Worm (Caenorhabditis elegans) whole organism, L4/young adult: ENCODE results near the gene T28A11.4.

ENCODE experiments used
- W03F9.2 ChIP-seq: fragments of 150-350 bp; optimal IDR thresholded peaks from 2 replicates; lab custom pipeline; 2014; ENCODE audit warnings: missing biosample characterization, missing genetic modification characterization
- dao-5 ChIP-seq: sonication (generic microtip); optimal IDR thresholded peaks from 2 replicates; lab custom pipeline; 2016; ENCODE audit warnings: missing genotype, missing genetic modification characterization, moderate library complexity, missing compliant biosample characterization
- him-1 ChIP-seq: sonication (generic microtip); optimal IDR thresholded peaks from 2 replicates; lab custom pipeline; 2016; ENCODE audit warnings: missing genotype, missing genetic modification reagents, missing genetic modification characterization, missing compliant biosample characterization

DNA sequence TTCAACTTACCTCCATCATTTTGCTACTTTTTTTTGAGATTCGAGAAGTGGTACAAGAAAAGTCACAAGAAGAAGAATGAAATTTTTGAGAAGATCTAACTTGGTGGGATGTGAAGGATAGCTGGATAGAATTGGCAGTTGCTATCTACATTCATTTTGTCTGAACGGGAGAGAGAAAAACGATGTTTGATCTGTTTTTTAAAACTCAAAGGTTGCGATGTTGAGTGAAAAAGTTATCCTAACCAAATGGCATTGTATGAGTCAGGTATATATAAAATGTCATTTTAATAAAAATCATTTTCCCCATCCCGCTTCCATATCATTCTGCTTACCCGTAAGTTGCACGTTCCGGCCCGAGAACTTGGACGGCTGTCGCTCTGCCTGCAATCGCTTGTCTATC lies 15.4 kb downstream of the T28A11.4 start, which contains the start of gene F35F10.6:
- TF ChIP-seq him-1 (tag; lab: Kevin White, UChicago): no peak
- TF ChIP-seq dao-5 (tag; lab: Kevin White, UChicago): no peak
- no peak for TF ChIP-seq W03F9.2
